Worm (Caenorhabditis elegans): ENCODE data around the gene btb-18.

DNA sequence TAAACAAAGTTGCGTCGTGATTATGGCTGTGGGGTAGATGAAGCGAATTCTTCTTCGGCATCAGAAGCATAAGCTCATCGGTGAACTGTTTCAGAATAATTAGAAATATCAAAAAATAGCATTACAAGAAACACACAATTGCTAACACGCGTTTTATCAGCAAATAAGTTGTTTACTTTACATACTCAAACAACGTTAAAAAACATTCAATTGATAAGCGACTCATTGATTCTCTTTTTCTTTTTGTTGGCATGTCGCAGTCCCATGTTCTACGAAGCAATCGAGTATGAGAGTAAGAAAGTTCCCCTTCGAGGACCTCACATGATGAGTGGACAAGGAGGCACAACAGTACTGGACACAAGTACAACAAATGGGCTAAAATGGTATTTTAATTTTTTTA lies 1.4 kb upstream of the btb-18 start, which contains the start of gene btb-16:
- TF ChIP-seq dsc-1 (tag; optimal IDR thresholded peaks at IDR 0.05) (no peak), dpl-1 (GFP tag; optimal IDR thresholded peaks at IDR 0.05) (no peak), fkh-8 (tag; optimal IDR thresholded peaks at IDR 0.05) (no peak), mdl-1 (tag; optimal IDR thresholded peaks at IDR 0.05) (no peak), fos-1 (tag; optimal IDR thresholded peaks at IDR 0.05) (no peak), aly-2 (tag; optimal IDR thresholded peaks at IDR 0.05) (no peak), egl-27 (tag; optimal IDR thresholded peaks at IDR 0.05) (no peak), nhr-11 (tag; optimal IDR thresholded peaks at IDR 0.05) (no peak), hpl-2 (GFP tag; optimal IDR thresholded peaks at IDR 0.05) (no peak), efl-1 (optimal IDR thresholded peaks at IDR 0.05) (no peak), efl-1 (GFP tag; optimal IDR thresholded peaks at IDR 0.05 in 1 of 2) (peak in 1 of 2 experiments; percentile 77), sox-4 (tag; optimal IDR thresholded peaks at IDR 0.05) (no peak), fkh-10 (GFP tag; optimal IDR thresholded peaks at IDR 0.05) (no peak)
